Fruit fly (Drosophila melanogaster) whole organism, adult: ENCODE data around the gene Hex-A.

Source experiments
- CG11617 ChIP-seq: fragments of 200-800 bp; sonication (Bioruptor generic); optimal IDR thresholded peaks from 2 replicates; lab custom pipeline; 2017; ENCODE audit warnings: mild to moderate bottlenecking, missing biosample characterization, missing genetic modification reagents, missing genetic modification characterization
- CG12768 ChIP-seq: fragments of 200-800 bp; sonication (Bioruptor generic); optimal IDR thresholded peaks from 2 replicates; lab custom pipeline; 2017; ENCODE audit warnings: missing biosample characterization, missing genetic modification characterization, mild to moderate bottlenecking, moderate library complexity, missing genetic modification reagents
- CG14711 ChIP-seq: fragments of 200-800 bp; sonication (Bioruptor generic); optimal IDR thresholded peaks from 2 replicates; lab custom pipeline; 2018; ENCODE audit warnings: missing biosample characterization, mild to moderate bottlenecking, missing genetic modification characterization, moderate library complexity
- CG1620 ChIP-seq: fragments of 200-800 bp; sonication (Bioruptor generic); optimal IDR thresholded peaks from 2 replicates; lab custom pipeline; 2016; ENCODE audit warnings: missing biosample characterization, missing genetic modification characterization
- CG33017 ChIP-seq: fragments of 200-800 bp; sonication (Bioruptor generic); optimal IDR thresholded peaks from 2 replicates; lab custom pipeline; 2018; ENCODE audit warnings: missing biosample characterization, mild to moderate bottlenecking, missing genetic modification characterization, moderate library complexity
- CG5204 ChIP-seq: fragments of 200-800 bp; sonication (Bioruptor generic); optimal IDR thresholded peaks from 2 replicates; lab custom pipeline; 2016; ENCODE audit warnings: missing biosample characterization, missing genetic modification characterization
- CG7045 ChIP-seq: fragments of 200-800 bp; sonication (Bioruptor generic); optimal IDR thresholded peaks from 2 replicates; lab custom pipeline; 2017; ENCODE audit warnings: missing biosample characterization, mild to moderate bottlenecking, missing genetic modification characterization
- CG7101 ChIP-seq: fragments of 200-800 bp; sonication (Bioruptor generic); optimal IDR thresholded peaks from 2 replicates; lab custom pipeline; 2018; ENCODE audit warnings: missing biosample characterization, mild to moderate bottlenecking, missing genetic modification characterization, moderate library complexity
- Clk ChIP-seq: fragments of 200-800 bp; sonication (Bioruptor generic); optimal IDR thresholded peaks from 2 replicates; lab custom pipeline; 2017; ENCODE audit warnings: missing biosample characterization, missing genetic modification characterization
- Crg-1 ChIP-seq: fragments of 200-800 bp; sonication (Bioruptor generic); optimal IDR thresholded peaks from 2 replicates; lab custom pipeline; 2016; ENCODE audit warnings: missing biosample characterization, missing genetic modification characterization
- Hr96 ChIP-seq: fragments of 200-800 bp; sonication (Bioruptor generic); optimal IDR thresholded peaks from 2 replicates; lab custom pipeline; 2016; ENCODE audit warnings: missing biosample characterization, missing genetic modification characterization
- Mnt ChIP-seq: fragments of 200-800 bp; sonication (Bioruptor generic); optimal IDR thresholded peaks from 2 replicates; lab custom pipeline; 2016; ENCODE audit warnings: missing biosample characterization, mild to moderate bottlenecking, missing genetic modification characterization
- bab1 ChIP-seq: fragments of 200-800 bp; sonication (Bioruptor generic); optimal IDR thresholded peaks from 3 replicates; lab custom pipeline; 2019; ENCODE audit warnings: missing biosample characterization, mild to moderate bottlenecking, missing genetic modification characterization, moderate library complexity
- cic ChIP-seq: fragments of 200-800 bp; sonication (Bioruptor generic); optimal IDR thresholded peaks from 2 replicates; lab custom pipeline; 2017; ENCODE audit warnings: missing biosample characterization, mild to moderate bottlenecking, missing genetic modification characterization, moderate library complexity
- cnc ChIP-seq, 2 experiments: fragments of >200 bp; optimal IDR thresholded peaks; 2 replicates each; lab custom pipeline; 2017
- kay ChIP-seq: fragments of 200-800 bp; sonication (Bioruptor generic); peaks from one replicate; lab custom pipeline; 2016; ENCODE audit warnings: missing biosample characterization, missing genetic modification characterization, borderline replicate concordance
- ovo ChIP-seq: fragments of 200-800 bp; sonication (Bioruptor generic); optimal IDR thresholded peaks from 2 replicates; lab custom pipeline; 2016; ENCODE audit warnings: missing biosample characterization, missing genetic modification characterization
- pad ChIP-seq: fragments of 200-800 bp; sonication (Bioruptor generic); optimal IDR thresholded peaks from 3 replicates; lab custom pipeline; 2017; ENCODE audit warnings: missing biosample characterization, missing genetic modification characterization, mild to moderate bottlenecking, moderate library complexity, missing genetic modification reagents
- tj ChIP-seq: fragments of 200-800 bp; sonication (Bioruptor generic); optimal IDR thresholded peaks from 3 replicates; lab custom pipeline; 2017; ENCODE audit warnings: missing biosample characterization, mild to moderate bottlenecking, missing genetic modification characterization, moderate library complexity
- toe ChIP-seq: fragments of 200-800 bp; sonication (Bioruptor generic); optimal IDR thresholded peaks from 2 replicates; lab custom pipeline; 2016; ENCODE audit warnings: missing biosample characterization, missing genetic modification characterization

Hex-A gene

dm6 chrX:9578696-9579509 is 6.6 kb upstream of the Hex-A start:
- TF ChIP-seq bab1 (GFP tag; lab: Kevin White, UChicago), result peak; percentile 97
- peak; percentile 95 for TF ChIP-seq Crg-1 (GFP tag; lab: Kevin White, UChicago)
- TF ChIP-seq pad (GFP tag; lab: Kevin White, UChicago), result peak; percentile 97
- peak; percentile 92 for TF ChIP-seq CG33017 (tag; lab: Kevin White, UChicago)
- peak; percentile 97 for TF ChIP-seq CG7101
- TF ChIP-seq CG7045 (GFP tag; lab: Kevin White, UChicago), result peak; percentile 92
- peak; percentile 99 for TF ChIP-seq tj (GFP tag; lab: Kevin White, UChicago)
- peak; percentile 76 for TF ChIP-seq Clk (GFP tag; lab: Kevin White, UChicago)
- peak; percentile 55 for TF ChIP-seq toe (GFP tag; lab: Kevin White, UChicago)
- peak; percentile 91 for TF ChIP-seq CG12768 (GFP tag; lab: Kevin White, UChicago)
- peak; percentile 78 for TF ChIP-seq kay (GFP tag; lab: Kevin White, UChicago)
- peak; percentile 89 for TF ChIP-seq ovo (GFP tag; lab: Kevin White, UChicago)
- TF ChIP-seq CG5204 (GFP tag; lab: Kevin White, UChicago), result peak; percentile 84
- peak; percentile 92 for TF ChIP-seq CG11617
- TF ChIP-seq cnc (optimal IDR thresholded peaks at IDR 0.05; lab: Kevin White, UChicago), result no peak
- TF ChIP-seq Hr96 (GFP tag; lab: Kevin White, UChicago), result peak; percentile 94
- TF ChIP-seq CG14711 (tag; lab: Kevin White, UChicago), result peak; percentile 94
- TF ChIP-seq Mnt, result peak; percentile 91
- peak; percentile 75 for TF ChIP-seq cic (GFP tag; lab: Kevin White, UChicago)
- TF ChIP-seq CG1620, result peak; percentile 97

- TF ChIP-seq Mnt, result peak; percentile 73
- TF ChIP-seq Hr96 (GFP tag; lab: Kevin White, UChicago), result peak; percentile 87
- peak; percentile 84 for TF ChIP-seq CG14711 (tag; lab: Kevin White, UChicago)
- peak; percentile 60 for TF ChIP-seq Clk (GFP tag; lab: Kevin White, UChicago)
- TF ChIP-seq cic (GFP tag; lab: Kevin White, UChicago), result peak; percentile 31
- peak; percentile 50 for TF ChIP-seq CG33017 (tag; lab: Kevin White, UChicago)
- TF ChIP-seq Crg-1 (GFP tag; lab: Kevin White, UChicago), result peak; percentile 82
- TF ChIP-seq toe (GFP tag; lab: Kevin White, UChicago), result peak; percentile 81
- peak; percentile 51 for TF ChIP-seq ovo (GFP tag; lab: Kevin White, UChicago)
- TF ChIP-seq tj (GFP tag; lab: Kevin White, UChicago), result no peak
- no peak for TF ChIP-seq kay (GFP tag; lab: Kevin White, UChicago)
- no peak for TF ChIP-seq cnc (optimal IDR thresholded peaks at IDR 0.05; lab: Kevin White, UChicago)
- TF ChIP-seq pad (GFP tag; lab: Kevin White, UChicago), result peak; percentile 65
- TF ChIP-seq CG11617, result peak; percentile 40
- TF ChIP-seq CG1620, result peak; percentile 94
- peak; percentile 80 for TF ChIP-seq CG7101
- TF ChIP-seq CG12768 (GFP tag; lab: Kevin White, UChicago), result peak; percentile 56
- TF ChIP-seq CG5204 (GFP tag; lab: Kevin White, UChicago), result peak; percentile 66
- TF ChIP-seq CG7045 (GFP tag; lab: Kevin White, UChicago), result peak; percentile 20
- TF ChIP-seq bab1 (GFP tag; lab: Kevin White, UChicago), result peak; percentile 90
Measured at dm6 chrX:9579918-9580521, 5.5 kb upstream of the Hex-A start, which contains the start of gene LPCAT. Gene LPCAT, minus strand, starts transcription at chrX:9579987.

- TF ChIP-seq CG5204 (GFP tag; lab: Kevin White, UChicago) (no peak), Mnt (no peak), toe (GFP tag; lab: Kevin White, UChicago) (no peak), cic (GFP tag; lab: Kevin White, UChicago) (no peak), CG7045 (GFP tag; lab: Kevin White, UChicago) (no peak), CG1620 (no peak), kay (GFP tag; lab: Kevin White, UChicago) (no peak), CG11617 (no peak)
Measured at dm6 chrX:9580544-9580943, 4.9 kb upstream of the Hex-A start.

dm6 chrX:9581869-9582268 is 3.6 kb upstream of the Hex-A start:
- TF ChIP-seq bab1 (GFP tag; lab: Kevin White, UChicago) (peak; percentile 11), pad (GFP tag; lab: Kevin White, UChicago) (peak; percentile 3), CG33017 (tag; lab: Kevin White, UChicago) (no peak), Mnt (no peak), cic (GFP tag; lab: Kevin White, UChicago) (peak; percentile 23), tj (GFP tag; lab: Kevin White, UChicago) (peak; percentile 20)

dm6 chrX:9582659-9583317 is 2.7 kb upstream of the Hex-A start:
- TF ChIP-seq Crg-1 (GFP tag; lab: Kevin White, UChicago), result peak; percentile 27
- peak; percentile 68 for TF ChIP-seq CG14711 (tag; lab: Kevin White, UChicago)
- no peak for TF ChIP-seq Hr96 (GFP tag; lab: Kevin White, UChicago)
- TF ChIP-seq CG33017 (tag; lab: Kevin White, UChicago), result peak; percentile 64
- peak; percentile 34 for TF ChIP-seq cic (GFP tag; lab: Kevin White, UChicago)
- TF ChIP-seq pad (GFP tag; lab: Kevin White, UChicago), result peak; percentile 60
- TF ChIP-seq tj (GFP tag; lab: Kevin White, UChicago), result no peak
- peak; percentile 6 for TF ChIP-seq CG12768 (GFP tag; lab: Kevin White, UChicago)
- peak; percentile 36 for TF ChIP-seq CG7045 (GFP tag; lab: Kevin White, UChicago)
- no peak for TF ChIP-seq CG1620
- no peak for TF ChIP-seq Clk (GFP tag; lab: Kevin White, UChicago)
- peak; percentile 85 for TF ChIP-seq CG7101
- TF ChIP-seq CG5204 (GFP tag; lab: Kevin White, UChicago), result peak; percentile 48
- peak; percentile 59 for TF ChIP-seq ovo (GFP tag; lab: Kevin White, UChicago)
- TF ChIP-seq cnc (optimal IDR thresholded peaks at IDR 0.05; lab: Kevin White, UChicago), result peak; percentile 5 to 47
- TF ChIP-seq bab1 (GFP tag; lab: Kevin White, UChicago), result no peak
- TF ChIP-seq toe (GFP tag; lab: Kevin White, UChicago), result no peak
- peak; percentile 79 for TF ChIP-seq kay (GFP tag; lab: Kevin White, UChicago)
- peak; percentile 73 for TF ChIP-seq CG11617
- TF ChIP-seq Mnt, result no peak
